Worm (Caenorhabditis elegans) whole organism, late embryonic: ENCODE data around the gene lgc-58.

Experiments
- C38D4.7 ChIP-seq: fragments of 200-800 bp; sonication (Bioruptor generic); optimal IDR thresholded peaks from 2 replicates; lab custom pipeline; 2018; ENCODE audit warnings: mild to moderate bottlenecking, missing genetic modification characterization, moderate library complexity, missing compliant biosample characterization
- F13H6.1 ChIP-seq: sonication (generic microtip); optimal IDR thresholded peaks from 2 replicates; lab custom pipeline; 2016; ENCODE audit warnings: missing genetic modification characterization, missing compliant biosample characterization
- Y22D7AL.16 ChIP-seq: sonication (generic microtip); optimal IDR thresholded peaks from 2 replicates; lab custom pipeline; 2016; ENCODE audit warnings: missing genetic modification characterization, missing compliant biosample characterization
- ama-1 ChIP-seq: fragments of 150-350 bp; optimal IDR thresholded peaks from 2 replicates; lab custom pipeline; 2014
- ceh-18 ChIP-seq: sonication (generic microtip); optimal IDR thresholded peaks from 2 replicates; lab custom pipeline; 2016; ENCODE audit warnings: missing genetic modification characterization, missing compliant biosample characterization
- ceh-2 ChIP-seq: sonication (generic microtip); optimal IDR thresholded peaks from 2 replicates; lab custom pipeline; 2016; ENCODE audit warnings: missing genotype, missing genetic modification characterization, missing compliant biosample characterization
- ceh-22 ChIP-seq: sonication (generic microtip); optimal IDR thresholded peaks from 2 replicates; lab custom pipeline; 2017; ENCODE audit warnings: missing biosample characterization, missing genetic modification characterization
- ceh-31 ChIP-seq: sonication (generic microtip); optimal IDR thresholded peaks from 2 replicates; lab custom pipeline; 2016; ENCODE audit warnings: missing genetic modification characterization, missing compliant biosample characterization
- ceh-34 ChIP-seq: sonication (generic microtip); optimal IDR thresholded peaks from 2 replicates; lab custom pipeline; 2016; ENCODE audit warnings: mild to moderate bottlenecking, missing genetic modification characterization, missing compliant biosample characterization
- ceh-6 ChIP-seq: fragments of 200-800 bp; sonication (Bioruptor generic); optimal IDR thresholded peaks from 2 replicates; lab custom pipeline; 2018; ENCODE audit warnings: mild to moderate bottlenecking, missing genetic modification characterization, missing compliant biosample characterization
- ceh-9 ChIP-seq: sonication (generic microtip); optimal IDR thresholded peaks from 2 replicates; lab custom pipeline; 2016; ENCODE audit warnings: mild to moderate bottlenecking, missing genetic modification characterization, inconsistent platforms, missing compliant biosample characterization
- che-1 ChIP-seq: sonication (generic microtip); optimal IDR thresholded peaks from 2 replicates; lab custom pipeline; 2016; ENCODE audit warnings: mild to moderate bottlenecking, missing genetic modification characterization, missing compliant biosample characterization
- elt-2 ChIP-seq: sonication (generic microtip); optimal IDR thresholded peaks from 2 replicates; lab custom pipeline; 2016; ENCODE audit warnings: missing genetic modification reagents, missing genetic modification characterization, missing compliant biosample characterization
- eyg-1 ChIP-seq: sonication (generic microtip); optimal IDR thresholded peaks from 2 replicates; lab custom pipeline; 2016; ENCODE audit warnings: missing genotype, missing genetic modification characterization, missing compliant biosample characterization
- hlh-6 ChIP-seq: sonication (generic microtip); optimal IDR thresholded peaks from 2 replicates; lab custom pipeline; 2016; ENCODE audit warnings: missing genotype, missing genetic modification characterization, missing compliant biosample characterization
- hlh-8 ChIP-seq: sonication (generic microtip); optimal IDR thresholded peaks from 2 replicates; lab custom pipeline; 2016; ENCODE audit warnings: missing genotype, missing genetic modification characterization, missing compliant biosample characterization
- lin-11 ChIP-seq: fragments of 200-800 bp; sonication (Bioruptor generic); optimal IDR thresholded peaks from 2 replicates; lab custom pipeline; 2018; ENCODE audit warnings: mild to moderate bottlenecking, missing genetic modification characterization, missing compliant biosample characterization
- madf-2 ChIP-seq: sonication (generic microtip); optimal IDR thresholded peaks from 2 replicates; lab custom pipeline; 2017; ENCODE audit warnings: missing genetic modification characterization, missing compliant biosample characterization
- nfya-1 ChIP-seq: sonication (generic microtip); optimal IDR thresholded peaks from 2 replicates; lab custom pipeline; 2017; ENCODE audit warnings: missing genetic modification characterization, mild to moderate bottlenecking, missing compliant biosample characterization, antibody characterized with exemption, moderate library complexity
- nhr-11 ChIP-seq: fragments of 150-350 bp; optimal IDR thresholded peaks from 2 replicates; lab custom pipeline; 2014; ENCODE audit warnings: missing biosample characterization, missing genetic modification characterization
- pat-9 ChIP-seq: fragments of 200-800 bp; sonication (Bioruptor generic); optimal IDR thresholded peaks from 2 replicates; lab custom pipeline; 2018; ENCODE audit warnings: mild to moderate bottlenecking, missing genetic modification characterization, moderate library complexity, missing compliant biosample characterization
- pha-2 ChIP-seq: sonication (generic microtip); optimal IDR thresholded peaks from 2 replicates; lab custom pipeline; 2017; ENCODE audit warnings: mild to moderate bottlenecking, missing genetic modification characterization, missing compliant biosample characterization
- pha-4 ChIP-seq: fragments of 150-350 bp; optimal IDR thresholded peaks from 2 replicates; lab custom pipeline; 2018; ENCODE audit warnings: missing biosample characterization, missing genetic modification reagents, missing genetic modification characterization
- pqm-1 ChIP-seq: sonication (generic microtip); optimal IDR thresholded peaks from 2 replicates; lab custom pipeline; 2016; ENCODE audit warnings: missing genetic modification characterization, missing compliant biosample characterization
- ref-2 ChIP-seq: sonication (generic microtip); optimal IDR thresholded peaks from 2 replicates; lab custom pipeline; 2016; ENCODE audit warnings: missing genetic modification characterization, missing compliant biosample characterization
- rnt-1 ChIP-seq: sonication (generic microtip); optimal IDR thresholded peaks from 2 replicates; lab custom pipeline; 2016; ENCODE audit warnings: missing genetic modification characterization, missing compliant biosample characterization
- sox-4 ChIP-seq: sonication (generic microtip); optimal IDR thresholded peaks from 2 replicates; lab custom pipeline; 2017; ENCODE audit warnings: mild to moderate bottlenecking, missing genetic modification characterization, inconsistent platforms, missing compliant biosample characterization
- syd-9 ChIP-seq: sonication (generic microtip); optimal IDR thresholded peaks from 2 replicates; lab custom pipeline; 2016; ENCODE audit warnings: mild to moderate bottlenecking, missing genetic modification characterization, moderate library complexity, missing compliant biosample characterization
- tbx-2 ChIP-seq: sonication (generic microtip); optimal IDR thresholded peaks from 2 replicates; lab custom pipeline; 2016; ENCODE audit warnings: missing genetic modification characterization, missing compliant biosample characterization
- ttx-3 ChIP-seq: sonication (generic microtip); optimal IDR thresholded peaks from 2 replicates; lab custom pipeline; 2016; ENCODE audit warnings: missing genetic modification reagents, missing genetic modification characterization, missing compliant biosample characterization
- unc-42 ChIP-seq: sonication (generic microtip); optimal IDR thresholded peaks from 2 replicates; lab custom pipeline; 2016; ENCODE audit warnings: missing genotype, missing genetic modification characterization, missing compliant biosample characterization
- unc-55 ChIP-seq: sonication (generic microtip); optimal IDR thresholded peaks from 2 replicates; lab custom pipeline; 2017; ENCODE audit warnings: missing biosample characterization, missing genetic modification reagents, missing genetic modification characterization
- unc-86 ChIP-seq: sonication (generic microtip); optimal IDR thresholded peaks from 2 replicates; lab custom pipeline; 2016; ENCODE audit warnings: missing genetic modification characterization, missing compliant biosample characterization
- zip-5 ChIP-seq: sonication (generic microtip); optimal IDR thresholded peaks from 2 replicates; lab custom pipeline; 2016; ENCODE audit warnings: missing genetic modification characterization, missing compliant biosample characterization

Gene lgc-58

DNA sequence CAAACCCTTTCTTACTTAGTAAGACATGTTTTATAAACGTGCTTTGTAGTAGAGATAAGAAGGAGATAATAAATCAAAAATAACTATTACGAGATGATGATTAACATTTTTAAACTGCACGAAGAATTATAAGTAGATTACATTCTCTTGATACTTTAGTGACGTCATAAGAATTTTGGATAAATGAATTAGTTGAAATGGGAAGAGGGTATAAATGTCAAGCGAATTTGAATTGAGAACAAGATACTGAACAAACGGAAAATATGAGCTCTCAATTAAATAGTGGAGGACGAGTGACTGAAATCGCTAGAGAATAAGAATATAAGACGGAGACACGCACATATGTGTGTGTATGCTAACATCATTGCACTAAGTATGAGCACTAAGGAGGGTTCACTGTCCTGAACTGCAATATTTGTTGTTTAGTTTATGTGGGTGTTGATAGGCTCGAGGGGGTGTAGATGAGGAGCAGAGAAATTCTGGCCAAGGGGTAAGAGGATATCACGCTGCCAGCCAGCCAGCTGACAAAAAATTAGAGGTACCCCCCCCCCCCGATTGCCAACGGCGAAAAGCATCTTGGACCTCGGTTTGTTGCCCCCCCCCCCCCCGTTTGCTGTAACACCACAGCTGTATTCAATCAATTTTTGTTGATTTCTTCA is 34.7 kb upstream of the lgc-58 start:
- TF ChIP-seq elt-2 (no peak), pat-9 (tag; lab: Kevin White, UChicago) (peak; percentile 34)
- TF ChIP-seq, all 69 proteins: peak for 1

DNA sequence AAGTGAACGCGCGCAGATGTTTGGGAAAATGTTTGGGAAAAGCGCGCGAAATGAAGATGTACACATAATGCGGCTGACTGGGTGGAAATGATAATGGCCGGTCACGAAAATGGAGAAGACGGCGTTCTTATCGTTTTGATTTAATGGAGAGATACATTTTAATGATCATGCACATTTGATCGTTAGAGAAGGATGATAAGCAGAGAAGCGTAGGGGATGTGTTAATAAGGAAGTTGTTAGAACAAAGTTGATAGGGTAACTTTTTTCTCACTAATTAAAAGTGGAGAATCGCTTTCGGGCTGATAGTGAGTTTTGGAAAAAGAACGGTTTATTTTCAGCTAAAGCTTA is 34.2 kb upstream of the lgc-58 start:
- TF ChIP-seq unc-86 (no peak), ama-1 (lab: Kevin White, UChicago) (no peak)

DNA sequence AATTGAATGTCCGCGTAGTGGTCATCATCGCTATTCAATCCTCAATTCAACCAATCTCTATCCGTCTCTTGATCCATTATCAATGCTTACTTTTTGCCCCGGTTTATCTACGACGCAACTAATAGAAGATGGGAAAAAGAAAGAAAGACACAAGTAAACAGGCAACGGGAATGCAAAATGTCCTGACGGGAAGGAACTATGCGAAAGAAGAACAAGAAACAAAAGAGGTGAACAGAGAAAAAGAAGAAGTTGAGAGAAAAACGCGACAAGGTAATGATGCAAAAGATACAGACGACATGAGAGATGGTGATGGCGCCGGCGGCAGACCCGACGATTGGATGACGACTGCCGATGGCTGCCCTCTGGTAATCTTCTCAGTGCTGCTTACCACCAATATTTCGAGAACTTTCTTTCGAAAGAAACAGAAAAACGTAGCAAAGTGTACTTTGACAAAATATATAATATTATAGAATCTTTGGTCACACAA is 33.3 kb upstream of the lgc-58 start:
- TF ChIP-seq tbx-2 (tag; lab: Kevin White, UChicago) (peak; percentile 3), nfya-1 (tag; lab: Kevin White, UChicago) (peak; percentile 76), elt-2 (peak; percentile 31), C38D4.7 (no peak), pha-2 (tag; lab: Kevin White, UChicago) (no peak), ceh-18 (tag; lab: Kevin White, UChicago) (peak; percentile 80), ref-2 (tag; lab: Kevin White, UChicago) (peak; percentile 42)

DNA sequence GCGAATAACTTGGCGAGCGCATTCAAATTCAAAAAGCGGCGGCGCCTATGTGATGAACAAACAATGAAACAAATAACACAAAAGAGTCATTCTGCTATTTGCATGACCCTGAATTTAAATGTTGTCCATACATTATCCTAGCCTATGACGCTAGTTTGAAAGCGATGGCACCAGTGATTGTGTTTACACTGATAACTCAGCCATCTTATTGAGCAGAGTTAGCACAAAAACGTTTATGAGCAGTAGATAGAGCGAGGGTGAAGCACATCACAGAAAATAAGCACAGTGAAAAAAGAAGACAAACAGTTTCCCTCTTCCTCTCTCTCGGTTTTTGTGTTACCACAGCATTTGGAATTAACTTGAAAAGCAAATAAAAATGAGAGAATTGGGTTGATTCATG is 32.0 kb upstream of the lgc-58 start:
- TF ChIP-seq ttx-3 (tag; lab: Kevin White, UChicago) (no peak), F13H6.1 (tag; lab: Kevin White, UChicago) (no peak), ceh-9 (no peak)
- TF ChIP-seq, all 69 proteins: peak for 0

DNA sequence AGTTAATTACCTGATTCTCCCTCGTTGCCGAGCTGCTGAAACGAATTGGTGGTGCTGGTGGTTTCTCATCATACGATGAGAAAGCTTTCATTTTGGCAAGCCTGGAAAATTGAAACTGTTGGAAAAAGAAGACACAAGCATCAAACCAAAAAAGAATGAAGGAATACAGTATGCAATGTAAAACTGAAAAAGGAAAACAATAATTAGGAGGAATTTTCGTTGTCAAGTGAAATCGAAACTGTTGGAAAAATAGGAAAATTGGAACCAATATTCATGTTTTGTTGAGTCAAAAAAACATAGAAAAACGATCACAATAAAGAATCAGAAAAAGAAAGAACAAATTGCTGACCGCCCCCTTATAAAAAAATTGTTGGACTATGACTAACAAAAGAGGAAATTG is 26.8 kb upstream of the lgc-58 start, which contains the start of gene pak-1:
TSS of gene pak-1 (minus strand) at position 101 of the 400 bp plus-strand sequence.
- TF ChIP-seq sox-4 (no peak), zip-5 (no peak), pqm-1 (tag; lab: Kevin White, UChicago) (no peak), madf-2 (tag; lab: Kevin White, UChicago) (no peak), che-1 (tag; lab: Kevin White, UChicago) (no peak), Y22D7AL.16 (tag; lab: Kevin White, UChicago) (no peak), ceh-31 (tag; lab: Kevin White, UChicago) (no peak), ceh-22 (tag; lab: Kevin White, UChicago) (no peak), lin-11 (tag; lab: Kevin White, UChicago) (no peak)
- TF ChIP-seq, all 69 proteins: peak for 0

DNA sequence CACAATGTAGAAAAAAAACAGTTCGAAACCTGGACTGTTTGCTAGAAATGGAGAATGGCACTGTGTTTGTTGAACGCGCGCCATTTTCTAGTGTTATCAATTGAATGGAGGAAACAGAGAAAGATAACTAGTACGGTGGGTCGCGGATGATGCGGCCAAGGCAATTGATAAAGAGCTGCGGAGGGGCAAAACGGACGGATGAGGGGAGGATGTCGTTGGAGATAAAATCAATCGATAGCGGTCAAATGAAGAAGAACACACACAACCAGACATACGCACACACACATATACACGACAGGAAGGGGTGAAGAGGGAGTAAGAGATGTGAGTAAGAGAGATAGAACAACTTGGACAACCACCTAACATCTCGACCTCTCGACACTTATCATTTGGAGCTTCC is 25.2 kb upstream of the lgc-58 start:
- TF ChIP-seq elt-2 (peak; percentile 76), eyg-1 (tag; lab: Kevin White, UChicago) (no peak), pha-4 (no peak), ref-2 (tag; lab: Kevin White, UChicago) (no peak), rnt-1 (tag; lab: Kevin White, UChicago) (peak; percentile 5), unc-42 (tag; lab: Kevin White, UChicago) (no peak), hlh-6 (tag; lab: Kevin White, UChicago) (no peak)

DNA sequence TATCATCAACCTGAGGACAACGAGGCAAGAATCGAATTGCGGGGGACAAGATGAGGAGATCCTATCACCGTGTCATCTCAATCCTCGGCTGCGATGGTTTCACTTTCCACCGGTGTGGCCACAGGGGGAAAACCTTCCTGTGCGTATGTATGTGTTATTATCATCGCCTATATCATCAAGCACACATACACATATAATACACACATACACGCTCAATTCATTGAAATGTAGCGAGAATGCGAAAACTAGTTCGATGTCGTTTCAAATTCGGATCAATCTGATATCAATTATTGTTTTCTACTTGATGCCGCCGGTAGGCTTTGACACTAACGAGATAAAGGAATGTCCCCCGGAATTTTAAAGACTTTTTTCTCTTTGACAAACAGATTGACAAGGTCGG is 24.5 kb upstream of the lgc-58 start:
- TF ChIP-seq syd-9 (no peak), elt-2 (no peak)
- TF ChIP-seq, all 69 proteins: peak for 0

DNA sequence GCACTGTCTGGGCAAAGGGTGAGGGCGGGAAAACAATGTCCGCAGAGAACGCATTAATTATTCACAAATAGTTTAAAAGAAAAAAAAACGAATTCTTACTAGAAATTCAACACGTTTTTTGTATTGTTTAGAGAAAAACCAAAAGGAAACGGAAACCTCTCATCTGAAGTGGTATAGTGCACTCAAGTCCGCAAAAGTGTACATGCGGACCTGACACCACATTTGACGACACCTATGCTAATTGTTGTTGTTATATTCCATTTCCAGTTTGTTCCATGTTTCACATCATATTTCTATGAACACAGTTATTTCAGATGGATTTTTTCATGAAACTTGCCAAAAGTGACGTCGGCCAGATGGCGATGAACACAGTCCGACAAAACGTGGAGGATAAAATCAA is 22.6 kb upstream of the lgc-58 start, which contains the start of gene C45B2.6:
TSS of gene C45B2.6 (plus strand) at position 136 of the 400 bp plus-strand sequence.
- TF ChIP-seq unc-55 (GFP tag; lab: Kevin White, UChicago) (no peak), ref-2 (tag; lab: Kevin White, UChicago) (no peak), ttx-3 (tag; lab: Kevin White, UChicago) (no peak), nhr-11 (no peak), pha-4 (no peak), ceh-34 (tag; lab: Kevin White, UChicago) (no peak), syd-9 (no peak), rnt-1 (tag; lab: Kevin White, UChicago) (no peak), ceh-2 (tag; lab: Kevin White, UChicago) (no peak), hlh-8 (tag; lab: Kevin White, UChicago) (no peak), ceh-6 (GFP tag; lab: Kevin White, UChicago) (no peak)
